Worm (Caenorhabditis elegans) whole organism, late embryonic: Measurements from ENCODE around the gene K10D2.5.

ENCODE experiments used
- C08G9.2 ChIP-seq: sonication (generic microtip); optimal IDR thresholded peaks from 2 replicates; lab custom pipeline; 2016; ENCODE audit warnings: mild to moderate bottlenecking, missing genetic modification characterization, moderate library complexity, missing compliant biosample characterization
- C38D4.7 ChIP-seq: fragments of 200-800 bp; sonication (Bioruptor generic); optimal IDR thresholded peaks from 2 replicates; lab custom pipeline; 2018; ENCODE audit warnings: mild to moderate bottlenecking, missing genetic modification characterization, moderate library complexity, missing compliant biosample characterization
- K09A11.1 ChIP-seq: sonication (generic microtip); optimal IDR thresholded peaks from 2 replicates; lab custom pipeline; 2017; ENCODE audit warnings: antibody characterized with exemption, mild to moderate bottlenecking, missing genetic modification characterization, missing compliant biosample characterization; ENCODE audit not compliant: insufficient read depth
- ahr-1 ChIP-seq: sonication (generic microtip); optimal IDR thresholded peaks from 2 replicates; lab custom pipeline; 2016; ENCODE audit warnings: missing genetic modification characterization, missing compliant biosample characterization
- ceh-14 ChIP-seq: sonication (generic microtip); optimal IDR thresholded peaks from 2 replicates; lab custom pipeline; 2016; ENCODE audit warnings: missing genotype, missing genetic modification characterization, missing compliant biosample characterization
- ceh-18 ChIP-seq: sonication (generic microtip); optimal IDR thresholded peaks from 2 replicates; lab custom pipeline; 2016; ENCODE audit warnings: missing genetic modification characterization, missing compliant biosample characterization
- ceh-2 ChIP-seq: sonication (generic microtip); optimal IDR thresholded peaks from 2 replicates; lab custom pipeline; 2016; ENCODE audit warnings: missing genotype, missing genetic modification characterization, missing compliant biosample characterization
- ceh-22 ChIP-seq: sonication (generic microtip); optimal IDR thresholded peaks from 2 replicates; lab custom pipeline; 2017; ENCODE audit warnings: missing biosample characterization, missing genetic modification characterization
- ceh-34 ChIP-seq: sonication (generic microtip); optimal IDR thresholded peaks from 2 replicates; lab custom pipeline; 2016; ENCODE audit warnings: mild to moderate bottlenecking, missing genetic modification characterization, missing compliant biosample characterization
- ceh-45 ChIP-seq: fragments of 200-800 bp; sonication (Bioruptor generic); IDR thresholded peaks from 2 replicates; pipeline ENCODE4 v1.3.6; 2022; ENCODE audit warnings: missing genetic modification reagents, missing genetic modification characterization, missing compliant biosample characterization
- ceh-48 ChIP-seq: sonication (generic microtip); optimal IDR thresholded peaks from 2 replicates; lab custom pipeline; 2016; ENCODE audit warnings: missing genetic modification characterization, inconsistent platforms, missing compliant biosample characterization
- ceh-6 ChIP-seq: fragments of 200-800 bp; sonication (Bioruptor generic); optimal IDR thresholded peaks from 2 replicates; lab custom pipeline; 2018; ENCODE audit warnings: mild to moderate bottlenecking, missing genetic modification characterization, missing compliant biosample characterization
- che-1 ChIP-seq: sonication (generic microtip); optimal IDR thresholded peaks from 2 replicates; lab custom pipeline; 2016; ENCODE audit warnings: mild to moderate bottlenecking, missing genetic modification characterization, missing compliant biosample characterization
- dmd-4 ChIP-seq: sonication (generic microtip); optimal IDR thresholded peaks from 2 replicates; lab custom pipeline; 2016; ENCODE audit warnings: borderline replicate concordance, missing genetic modification characterization, missing compliant biosample characterization
- eyg-1 ChIP-seq: sonication (generic microtip); optimal IDR thresholded peaks from 2 replicates; lab custom pipeline; 2016; ENCODE audit warnings: missing genotype, missing genetic modification characterization, missing compliant biosample characterization
- fax-1 ChIP-seq: sonication (generic microtip); optimal IDR thresholded peaks from 2 replicates; lab custom pipeline; 2016; ENCODE audit warnings: missing genotype, missing genetic modification characterization, missing compliant biosample characterization
- fkh-6 ChIP-seq: sonication (generic microtip); optimal IDR thresholded peaks from 2 replicates; lab custom pipeline; 2016; ENCODE audit warnings: missing genetic modification characterization, missing compliant biosample characterization
- hlh-13 ChIP-seq: fragments of 200-800 bp; sonication (Bioruptor generic); optimal IDR thresholded peaks from 2 replicates; lab custom pipeline; 2018; ENCODE audit warnings: mild to moderate bottlenecking, missing genetic modification characterization, missing compliant biosample characterization
- hlh-30 ChIP-seq: sonication (generic microtip); optimal IDR thresholded peaks from 2 replicates; lab custom pipeline; 2017; ENCODE audit warnings: antibody characterized with exemption, missing genetic modification characterization, missing compliant biosample characterization; ENCODE audit not compliant: insufficient read depth
- lin-11 ChIP-seq: fragments of 200-800 bp; sonication (Bioruptor generic); optimal IDR thresholded peaks from 2 replicates; lab custom pipeline; 2018; ENCODE audit warnings: mild to moderate bottlenecking, missing genetic modification characterization, missing compliant biosample characterization
- madf-2 ChIP-seq: sonication (generic microtip); optimal IDR thresholded peaks from 2 replicates; lab custom pipeline; 2017; ENCODE audit warnings: missing genetic modification characterization, missing compliant biosample characterization
- nhr-11 ChIP-seq: fragments of 150-350 bp; optimal IDR thresholded peaks from 2 replicates; lab custom pipeline; 2014; ENCODE audit warnings: missing biosample characterization, missing genetic modification characterization
- npax-4 ChIP-seq: sonication (generic microtip); optimal IDR thresholded peaks from 2 replicates; lab custom pipeline; 2016; ENCODE audit warnings: missing genetic modification characterization, missing compliant biosample characterization
- pax-1 ChIP-seq: fragments of 150-350 bp; optimal IDR thresholded peaks from 2 replicates; lab custom pipeline; 2014; ENCODE audit warnings: missing biosample characterization, missing genetic modification characterization
- pha-4 ChIP-seq: fragments of 150-350 bp; optimal IDR thresholded peaks from 2 replicates; lab custom pipeline; 2018; ENCODE audit warnings: missing biosample characterization, missing genetic modification reagents, missing genetic modification characterization
- pqm-1 ChIP-seq: sonication (generic microtip); optimal IDR thresholded peaks from 2 replicates; lab custom pipeline; 2016; ENCODE audit warnings: missing genetic modification characterization, missing compliant biosample characterization
- pros-1 ChIP-seq: fragments of 150-350 bp; optimal IDR thresholded peaks from 2 replicates; lab custom pipeline; 2014; ENCODE audit warnings: missing biosample characterization, missing genetic modification reagents, missing genetic modification characterization
- ref-2 ChIP-seq: sonication (generic microtip); optimal IDR thresholded peaks from 2 replicates; lab custom pipeline; 2016; ENCODE audit warnings: missing genetic modification characterization, missing compliant biosample characterization
- sdc-2 ChIP-seq: sonication (generic microtip); optimal IDR thresholded peaks from 2 replicates; lab custom pipeline; 2016; ENCODE audit warnings: missing genotype, missing genetic modification characterization, missing compliant biosample characterization
- sox-4 ChIP-seq: sonication (generic microtip); optimal IDR thresholded peaks from 2 replicates; lab custom pipeline; 2017; ENCODE audit warnings: mild to moderate bottlenecking, missing genetic modification characterization, inconsistent platforms, missing compliant biosample characterization
- syd-9 ChIP-seq: sonication (generic microtip); optimal IDR thresholded peaks from 2 replicates; lab custom pipeline; 2016; ENCODE audit warnings: mild to moderate bottlenecking, missing genetic modification characterization, moderate library complexity, missing compliant biosample characterization
- tbx-2 ChIP-seq: sonication (generic microtip); optimal IDR thresholded peaks from 2 replicates; lab custom pipeline; 2016; ENCODE audit warnings: missing genetic modification characterization, missing compliant biosample characterization
- ttx-3 ChIP-seq: sonication (generic microtip); optimal IDR thresholded peaks from 2 replicates; lab custom pipeline; 2016; ENCODE audit warnings: missing genetic modification reagents, missing genetic modification characterization, missing compliant biosample characterization
- unc-3 ChIP-seq, 2 experiments: fragments of 200-800 bp in 1 of 2; sonication (Bioruptor generic) in 1 of 2; sonication (generic microtip) in 1 of 2; conservative IDR thresholded peaks in 1 of 2; optimal IDR thresholded peaks in 1 of 2; 2 replicates each; pipeline versions ENCODE4 v1.3.6 to Lab custom; 2016 to 2022; ENCODE audit warnings: missing compliant biosample characterization in 2 of 2, missing genetic modification characterization in 2 of 2, missing genetic modification reagents in 1 of 2
- unc-55 ChIP-seq: sonication (generic microtip); optimal IDR thresholded peaks from 2 replicates; lab custom pipeline; 2017; ENCODE audit warnings: missing biosample characterization, missing genetic modification reagents, missing genetic modification characterization
- unc-86 ChIP-seq: sonication (generic microtip); optimal IDR thresholded peaks from 2 replicates; lab custom pipeline; 2016; ENCODE audit warnings: missing genetic modification characterization, missing compliant biosample characterization
- zip-5 ChIP-seq: sonication (generic microtip); optimal IDR thresholded peaks from 2 replicates; lab custom pipeline; 2016; ENCODE audit warnings: missing genetic modification characterization, missing compliant biosample characterization

Gene K10D2.5

DNA sequence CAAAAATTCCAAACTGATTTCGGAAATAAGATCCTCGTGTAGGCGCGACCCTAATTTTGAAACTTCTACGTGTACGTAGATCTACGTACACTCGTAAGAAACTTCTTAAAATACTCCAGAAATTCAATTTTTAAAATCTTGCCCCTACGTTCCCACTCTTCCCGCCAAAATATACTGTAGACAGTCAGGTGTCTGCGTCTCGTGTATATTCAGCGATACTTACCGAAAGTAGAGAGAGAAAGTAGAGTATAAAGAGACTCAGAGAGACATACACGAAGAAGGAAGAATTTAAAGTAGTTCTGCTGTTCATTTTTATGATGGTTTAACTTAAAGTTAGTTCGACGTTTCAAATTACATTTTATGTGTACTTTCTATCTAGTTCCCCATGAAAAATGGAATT is 20.7 kb downstream of the K10D2.5 start:
- TF ChIP-seq hlh-30 (tag; lab: Kevin White, UChicago) (peak; percentile 18), unc-86 (tag; lab: Kevin White, UChicago) (no peak), unc-3 (GFP tag; conservative IDR thresholded peaks at IDR 0.05; lab: Robert Waterston, UW) (no peak), unc-3 (tag; optimal IDR thresholded peaks at IDR 0.05; lab: Kevin White, UChicago) (no peak)
- TF ChIP-seq, all 69 proteins: peak for 1

DNA sequence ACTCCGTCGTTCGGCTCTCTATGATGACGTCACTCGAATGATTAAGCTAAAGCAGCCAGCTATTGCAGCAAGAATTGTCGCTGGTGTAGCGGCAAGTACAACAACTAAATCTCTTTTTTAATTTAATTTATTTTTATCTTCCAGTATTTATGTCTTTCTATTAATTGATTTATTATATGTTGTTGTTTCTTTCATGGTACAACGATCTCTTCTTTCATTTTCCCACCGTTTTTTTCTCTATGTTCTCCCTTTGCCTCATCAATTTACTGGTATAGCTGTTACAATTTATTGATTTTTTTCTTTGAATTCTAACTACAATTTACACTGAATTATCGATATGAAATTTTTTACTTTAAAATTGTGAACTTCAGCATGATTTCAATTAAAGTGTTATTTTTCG is 23.2 kb downstream of the K10D2.5 start, which contains the start of gene moc-6:
Gene moc-6 (plus strand): TSS at position 301 of the 400 bp plus-strand sequence.
- TF ChIP-seq fkh-6 (tag; lab: Kevin White, UChicago) (no peak), ceh-2 (tag; lab: Kevin White, UChicago) (no peak), zip-5 (tag; lab: Kevin White, UChicago) (no peak), eyg-1 (tag; lab: Kevin White, UChicago) (no peak), K09A11.1 (tag; lab: Kevin White, UChicago) (no peak), madf-2 (tag; lab: Kevin White, UChicago) (no peak), pros-1 (no peak), C08G9.2 (tag; lab: Kevin White, UChicago) (no peak), hlh-13 (GFP tag; lab: Kevin White, UChicago) (no peak), ref-2 (tag; lab: Kevin White, UChicago) (no peak), C38D4.7 (GFP tag; lab: Kevin White, UChicago) (no peak), ceh-6 (no peak), sox-4 (tag; lab: Kevin White, UChicago) (no peak), pha-4 (tag; lab: Kevin White, UChicago) (no peak), che-1 (tag; lab: Kevin White, UChicago) (no peak), unc-55 (GFP tag; lab: Kevin White, UChicago) (no peak), sdc-2 (tag; lab: Kevin White, UChicago) (no peak)
- TF ChIP-seq, all 69 proteins: peak for 0

DNA sequence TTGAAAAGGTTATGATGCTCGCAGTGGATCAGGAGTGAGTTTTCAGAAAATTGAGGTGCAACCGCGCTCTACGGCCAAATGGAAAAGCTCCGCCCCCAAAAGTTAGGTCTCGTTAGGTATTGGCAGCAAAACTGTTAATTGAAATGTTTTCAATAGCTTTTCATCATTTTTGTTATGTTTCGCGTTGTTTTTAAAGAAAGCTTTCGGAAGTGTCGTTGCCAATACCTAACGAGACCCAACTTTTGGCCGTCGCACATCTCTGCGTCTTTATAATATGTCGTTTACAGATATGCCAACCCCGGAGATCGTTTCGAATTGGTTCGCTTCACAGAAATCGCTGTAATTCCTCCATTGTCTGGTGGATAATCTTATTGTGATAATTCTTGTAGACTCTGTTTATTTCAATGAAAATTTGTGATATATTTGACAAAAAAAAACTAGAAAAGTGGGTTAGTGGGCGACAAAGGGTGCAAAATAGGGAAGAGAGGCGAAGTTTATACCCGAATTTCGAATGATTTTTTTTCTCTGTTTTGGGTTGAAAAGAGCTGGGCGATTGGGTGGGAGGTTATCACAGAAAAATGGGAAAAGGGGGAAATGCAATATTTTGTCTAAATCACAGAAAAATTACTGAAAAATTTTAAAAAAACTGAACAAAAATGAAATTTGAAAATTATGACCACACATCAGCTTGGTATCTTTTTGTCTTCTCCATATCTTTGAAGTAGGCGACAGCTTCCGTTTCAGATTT is 24.0 kb downstream of the K10D2.5 start:
- TF ChIP-seq ceh-14 (tag; lab: Kevin White, UChicago), result no peak
- no peak for TF ChIP-seq pqm-1 (tag; lab: Kevin White, UChicago)
- no peak for TF ChIP-seq dmd-4
- TF ChIP-seq hlh-30 (tag; lab: Kevin White, UChicago), result no peak
- no peak for TF ChIP-seq tbx-2 (tag; lab: Kevin White, UChicago)
- no peak for TF ChIP-seq pax-1 (tag; lab: Kevin White, UChicago)
- no peak for TF ChIP-seq nhr-11 (tag; lab: Kevin White, UChicago)
- no peak for TF ChIP-seq ceh-34 (tag; lab: Kevin White, UChicago)
- no peak for TF ChIP-seq lin-11 (tag; lab: Kevin White, UChicago)
- TF ChIP-seq ref-2 (tag; lab: Kevin White, UChicago), result no peak

DNA sequence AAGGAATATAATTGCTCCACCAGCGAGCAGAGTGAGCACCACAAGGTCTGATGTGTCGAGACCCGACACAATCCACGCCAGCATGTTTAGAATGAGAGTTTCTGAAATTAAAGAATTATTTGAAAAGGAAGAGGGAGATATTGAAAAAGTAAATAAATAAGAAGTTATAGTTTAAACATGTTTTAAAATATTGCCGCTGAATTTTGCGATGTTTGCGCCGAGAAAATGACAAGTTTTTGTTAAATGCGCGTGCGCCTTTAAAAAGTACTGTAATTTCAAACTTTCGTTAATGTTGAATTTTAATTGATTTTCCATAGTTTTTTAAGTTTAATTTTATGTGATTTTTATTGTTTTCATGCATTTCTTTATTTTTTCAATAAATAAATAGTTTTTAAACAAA is 27.1 kb downstream of the K10D2.5 start, which contains the start of gene emb-8:
Gene emb-8 (minus strand): TSS at position 101 of the 400 bp plus-strand sequence.
- TF ChIP-seq dmd-4 (no peak), ceh-48 (tag; lab: Kevin White, UChicago) (no peak), unc-86 (tag; lab: Kevin White, UChicago) (no peak), ahr-1 (tag; lab: Kevin White, UChicago) (no peak), fax-1 (tag; lab: Kevin White, UChicago) (no peak), unc-55 (GFP tag; lab: Kevin White, UChicago) (no peak), ttx-3 (tag; lab: Kevin White, UChicago) (no peak), ceh-45 (GFP tag; lab: Robert Waterston, UW) (no peak), ceh-18 (no peak), tbx-2 (tag; lab: Kevin White, UChicago) (no peak), sdc-2 (tag; lab: Kevin White, UChicago) (no peak), C08G9.2 (tag; lab: Kevin White, UChicago) (no peak), ceh-34 (tag; lab: Kevin White, UChicago) (no peak), npax-4 (tag; lab: Kevin White, UChicago) (no peak), ceh-22 (no peak), zip-5 (tag; lab: Kevin White, UChicago) (no peak), syd-9 (tag; lab: Kevin White, UChicago) (no peak), pax-1 (tag; lab: Kevin White, UChicago) (no peak)
